Worm (Caenorhabditis elegans): ENCODE measurements around the gene osm-9.
A peak's percentile ranks its signal among the peaks of the same experiment; 100 is the strongest.

ce11 chrIV:3551777-3552462 lies 5.3 kb downstream of the osm-9 start:
- TF ChIP-seq aly-1 (tag; optimal IDR thresholded peaks at IDR 0.05): peak; percentile 71
- no peak for TF ChIP-seq ets-7 (tag; optimal IDR thresholded peaks at IDR 0.05)
- TF ChIP-seq flt-1 (GFP tag; IDR thresholded peaks at IDR 0.05): peak; percentile 83
- peak; percentile 80 for TF ChIP-seq scrt-1 (GFP tag; IDR thresholded peaks at IDR 0.05)
- peak; percentile 68 for TF ChIP-seq ceh-36 (tag; optimal IDR thresholded peaks at IDR 0.05)
- peak; percentile 83 for TF ChIP-seq hmg-4 (GFP tag; optimal IDR thresholded peaks at IDR 0.05)
- TF ChIP-seq ama-1 (optimal IDR thresholded peaks at IDR 0.05): no peak
- TF ChIP-seq pes-1 (GFP tag; IDR thresholded peaks at IDR 0.05): peak; percentile 88
- TF ChIP-seq hnd-1 (tag; optimal IDR thresholded peaks at IDR 0.05): peak; percentile 43

Measured in whole organism, early embryonic.